Fruit fly (Drosophila melanogaster): ENCODE data around the gene CG34132.

The CG34132 gene

DNA sequence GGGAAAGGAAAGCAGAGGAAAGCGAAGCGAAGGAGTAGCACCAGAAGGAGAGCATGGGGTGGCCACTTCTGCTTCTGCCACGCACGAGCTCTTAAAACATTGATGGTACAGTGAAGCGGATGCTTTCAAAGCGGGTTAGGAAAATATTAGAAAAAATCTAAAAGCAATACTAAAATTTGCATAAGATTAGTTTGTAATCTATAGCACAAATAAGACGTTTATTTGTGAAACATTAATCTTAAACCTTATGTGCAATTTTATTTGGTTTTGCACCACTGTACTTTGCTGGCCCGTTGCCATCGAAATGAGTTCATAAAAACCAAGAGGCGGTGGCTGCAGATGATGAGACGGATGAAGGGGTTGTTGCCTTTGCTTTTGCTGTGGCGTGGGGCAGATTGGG, 40.1 kb downstream of the CG34132 start (continued):
- TF ChIP-seq CG8924 (tag; optimal IDR thresholded peaks at IDR 0.05) (peak; percentile 89), CG16779 (GFP tag; IDR thresholded peaks at IDR 0.05) (no peak), Lhr (GFP tag; optimal IDR thresholded peaks at IDR 0.05) (peak; percentile 33), B-H2 (GFP tag; optimal IDR thresholded peaks at IDR 0.05) (peak; percentile 74), h (optimal IDR thresholded peaks at IDR 0.05) (no peak), Doc2 (GFP tag; IDR thresholded peaks at IDR 0.05) (peak; percentile 74), CG7372 (GFP tag; IDR thresholded peaks at IDR 0.05) (peak; percentile 89), CG4730 (GFP tag; IDR thresholded peaks at IDR 0.05) (peak; percentile 85), danr (GFP tag; IDR thresholded peaks at IDR 0.05) (peak; percentile 77), CG30403 (GFP tag; optimal IDR thresholded peaks at IDR 0.05) (peak; percentile 85), abd-A (tag; optimal IDR thresholded peaks at IDR 0.05) (peak; percentile 88), tup (GFP tag; optimal IDR thresholded peaks at IDR 0.05) (peak; percentile 65), dan (GFP tag; IDR thresholded peaks at IDR 0.05) (peak; percentile 47; the same call in 1 of the 2 replicates), lmd (GFP tag; IDR thresholded peaks at IDR 0.05) (peak; percentile 92), cato (GFP tag; optimal IDR thresholded peaks at IDR 0.05; ENCODE audit: borderline replicate concordance) (peak; percentile 0), CG11695 (GFP tag; IDR thresholded peaks at IDR 0.05) (peak; percentile 91), az2 (GFP tag; optimal IDR thresholded peaks at IDR 0.05) (peak; percentile 88), amos (GFP tag; IDR thresholded peaks at IDR 0.05; ENCODE audit: partially characterized antibody) (no peak), CG4854 (GFP tag; optimal IDR thresholded peaks at IDR 0.05) (peak; percentile 67), zfh1 (GFP tag; IDR thresholded peaks at IDR 0.05) (peak; percentile 87), ham (GFP tag; IDR thresholded peaks at IDR 0.05) (0 out of 2 replicates have a peak, but pooled peaks have one; percentile 51), ash1 (GFP tag; optimal IDR thresholded peaks at IDR 0.05) (no peak), Optix (GFP tag; IDR thresholded peaks at IDR 0.05) (peak; percentile 80; the same call in 2 of the 3 replicates), CG14667 (GFP tag; IDR thresholded peaks at IDR 0.05) (peak; percentile 83), Eip74EF (GFP tag; optimal IDR thresholded peaks at IDR 0.05) (peak in 1 of 2 experiments; percentile 81), fd64A (GFP tag; optimal IDR thresholded peaks at IDR 0.05) (peak; percentile 84), CG33213 (GFP tag; optimal IDR thresholded peaks at IDR 0.05) (peak; percentile 75), stc (GFP tag; IDR thresholded peaks at IDR 0.05) (peak; percentile 93), CG17802 (tag; optimal IDR thresholded peaks at IDR 0.05) (peak; percentile 68), repo (GFP tag; optimal IDR thresholded peaks at IDR 0.05) (peak; percentile 84), CG8765 (GFP tag; IDR thresholded peaks at IDR 0.05) (peak; percentile 70; the same call in 1 of the 2 replicates), ara (GFP tag; IDR thresholded peaks at IDR 0.05) (peak; percentile 88), Med (GFP tag) (peak; percentile 98), CG18011 (GFP tag; optimal IDR thresholded peaks at IDR 0.05) (peak; percentile 57), CG43689 (GFP tag; IDR thresholded peaks at IDR 0.05) (peak; percentile 66; the same call in 1 of the 2 replicates), pnt (GFP tag; optimal IDR thresholded peaks at IDR 0.05) (peak; percentile 85), Nf-YA (GFP tag; IDR thresholded peaks at IDR 0.05) (peak; percentile 80), Gsc (GFP tag; IDR thresholded peaks at IDR 0.05) (peak; percentile 76), zen2 (GFP tag; IDR thresholded peaks at IDR 0.05; ENCODE audit: partially characterized antibody) (no peak), Taf1 (GFP tag; IDR thresholded peaks at IDR 0.05) (peak; percentile 70), CG18764 (GFP tag; optimal IDR thresholded peaks at IDR 0.05) (peak; percentile 76), Gug (GFP tag; IDR thresholded peaks at IDR 0.05) (peak; percentile 82), knrl (GFP tag; IDR thresholded peaks at IDR 0.05; ENCODE audit: partially characterized antibody) (no peak), NFAT (GFP tag; IDR thresholded peaks at IDR 0.05) (peak; percentile 55), CG8944 (GFP tag; optimal IDR thresholded peaks at IDR 0.05) (peak; percentile 82), Fer3 (tag; optimal IDR thresholded peaks at IDR 0.05) (peak; percentile 90), crol (GFP tag; IDR thresholded peaks at IDR 0.05) (peak; percentile 39)

All from whole organism, embryonic.